Fruit fly (Drosophila melanogaster) whole organism, embryonic: ENCODE data around the gene CG42699.

Experiments
- B-H1 ChIP-seq: fragments of 200-800 bp; sonication (Bioruptor generic); IDR thresholded peaks from 3 replicates; pipeline ENCODE4 v1.3.6; 2022; ENCODE audit warnings: missing biosample characterization, missing genetic modification characterization
- CG10267 ChIP-seq: fragments of 200-800 bp; sonication (Bioruptor generic); optimal IDR thresholded peaks from 2 replicates; lab custom pipeline; 2018; ENCODE audit warnings: missing biosample characterization, mild to moderate bottlenecking, missing genetic modification characterization, moderate library complexity
- CG10321 ChIP-seq: fragments of 200-800 bp; sonication (Bioruptor generic); IDR thresholded peaks from 2 replicates; pipeline ENCODE4 v1.3.6; 2022; ENCODE audit warnings: missing biosample characterization, missing genetic modification characterization
- CG10654 ChIP-seq: fragments of 200-800 bp; sonication (Bioruptor generic); optimal IDR thresholded peaks from 2 replicates; lab custom pipeline; 2016; ENCODE audit warnings: missing biosample characterization, missing genetic modification characterization
- CG11723 ChIP-seq: fragments of 200-800 bp; sonication (Bioruptor generic); optimal IDR thresholded peaks from 2 replicates; lab custom pipeline; 2017; ENCODE audit warnings: missing biosample characterization, mild to moderate bottlenecking, missing genetic modification characterization
- CG14050 ChIP-seq: fragments of 200-800 bp; sonication (Bioruptor generic); IDR thresholded peaks from 3 replicates; pipeline ENCODE4 v1.3.6; 2022; ENCODE audit warnings: missing biosample characterization, missing genetic modification characterization
- CG15601 ChIP-seq: fragments of 200-800 bp; sonication (Bioruptor generic); optimal IDR thresholded peaks from 3 replicates; lab custom pipeline; 2019; ENCODE audit warnings: missing biosample characterization, mild to moderate bottlenecking, missing genetic modification characterization, moderate library complexity
- CG1603 ChIP-seq: fragments of 200-800 bp; sonication (Bioruptor generic); optimal IDR thresholded peaks from 2 replicates; lab custom pipeline; 2019; ENCODE audit warnings: missing biosample characterization, mild to moderate bottlenecking, missing genetic modification characterization, moderate library complexity
- CG17802 ChIP-seq: fragments of 200-800 bp; sonication (Bioruptor generic); optimal IDR thresholded peaks from 2 replicates; lab custom pipeline; 2018; ENCODE audit warnings: missing biosample characterization, mild to moderate bottlenecking, missing genetic modification characterization, moderate library complexity
- CG18476 ChIP-seq: fragments of 200-800 bp; sonication (Bioruptor generic); optimal IDR thresholded peaks from 2 replicates; lab custom pipeline; 2016; ENCODE audit warnings: missing biosample characterization, mild to moderate bottlenecking, missing genetic modification characterization
- CG2129 ChIP-seq: fragments of 200-800 bp; sonication (Bioruptor generic); IDR thresholded peaks from 2 replicates; pipeline ENCODE4 v1.3.6; 2022; ENCODE audit warnings: missing biosample characterization, missing genetic modification characterization; ENCODE audit not compliant: partially characterized antibody
- CG3065 ChIP-seq: fragments of 200-800 bp; sonication (Bioruptor generic); optimal IDR thresholded peaks from 2 replicates; lab custom pipeline; 2016; ENCODE audit warnings: missing biosample characterization, missing genetic modification characterization
- CG31441 ChIP-seq: fragments of 200-800 bp; sonication (Bioruptor generic); IDR thresholded peaks from 2 replicates; pipeline ENCODE4 v1.3.6; 2022; ENCODE audit warnings: missing biosample characterization, missing genetic modification characterization
- CG4820 ChIP-seq: fragments of 200-800 bp; sonication (Bioruptor generic); optimal IDR thresholded peaks from 3 replicates; lab custom pipeline; 2016; ENCODE audit warnings: missing biosample characterization, missing genetic modification characterization
- CG7372 ChIP-seq: fragments of 200-800 bp; sonication (Bioruptor generic); IDR thresholded peaks from 2 replicates; pipeline ENCODE4 v1.3.6; 2022; ENCODE audit warnings: missing biosample characterization, missing genetic modification characterization
- CG8290 ChIP-seq, 3 experiments: fragments of 200-800 bp; sonication (Bioruptor generic); optimal IDR thresholded peaks; 2 replicates each; lab custom pipeline; 2016 to 2019; ENCODE audit warnings: missing biosample characterization in 3 of 3, missing genetic modification characterization in 3 of 3, mild to moderate bottlenecking in 2 of 3, moderate library complexity in 1 of 3
- CG8388 ChIP-seq: fragments of 200-800 bp; sonication (Bioruptor generic); optimal IDR thresholded peaks from 2 replicates; lab custom pipeline; 2019; ENCODE audit warnings: missing biosample characterization, mild to moderate bottlenecking, missing genetic modification characterization, moderate library complexity
- CoRest ChIP-seq: fragments of 200-800 bp; sonication (Bioruptor generic); optimal IDR thresholded peaks from 3 replicates; lab custom pipeline; 2018; ENCODE audit warnings: missing biosample characterization, mild to moderate bottlenecking, missing genetic modification characterization, moderate library complexity
- Dip2 ChIP-seq: fragments of 200-800 bp; sonication (Bioruptor generic); IDR thresholded peaks from 2 replicates; pipeline ENCODE4 v1.3.6; 2022; ENCODE audit warnings: missing biosample characterization, missing genetic modification characterization
- Dref ChIP-seq: fragments of 200-800 bp; sonication (Bioruptor generic); IDR thresholded peaks from 2 replicates; pipeline ENCODE4 v1.3.6; 2022; ENCODE audit warnings: missing biosample characterization, missing genetic modification characterization
- ERR ChIP-seq: fragments of 200-800 bp; sonication (Bioruptor generic); optimal IDR thresholded peaks from 2 replicates; lab custom pipeline; 2016; ENCODE audit warnings: missing biosample characterization, missing genetic modification characterization
- Hr39 ChIP-seq: fragments of >200 bp; optimal IDR thresholded peaks from 2 replicates; lab custom pipeline; 2017
- NC2α ChIP-seq: fragments of 200-800 bp; sonication (Bioruptor generic); optimal IDR thresholded peaks from 2 replicates; lab custom pipeline; 2016; ENCODE audit warnings: missing biosample characterization, missing genetic modification characterization
- Rx ChIP-seq: fragments of 200-800 bp; sonication (Bioruptor generic); IDR thresholded peaks from 2 replicates; pipeline ENCODE4 v1.3.6; 2022; ENCODE audit warnings: missing biosample characterization, missing genetic modification characterization
- al ChIP-seq: fragments of 200-800 bp; sonication (Bioruptor generic); IDR thresholded peaks from 2 replicates; pipeline ENCODE4 v1.3.6; 2022; ENCODE audit warnings: missing biosample characterization, missing genetic modification characterization
- amos ChIP-seq: fragments of 200-800 bp; sonication (Bioruptor generic); IDR thresholded peaks from 2 replicates; pipeline ENCODE4 v1.3.6; 2022; ENCODE audit warnings: missing biosample characterization, missing genetic modification characterization; ENCODE audit not compliant: partially characterized antibody
- bab2 ChIP-seq: fragments of 200-800 bp; sonication (Bioruptor generic); optimal IDR thresholded peaks from 2 replicates; lab custom pipeline; 2016; ENCODE audit warnings: missing biosample characterization, missing genetic modification characterization
- bbx ChIP-seq: fragments of 200-800 bp; sonication (Bioruptor generic); IDR thresholded peaks from 2 replicates; pipeline ENCODE4 v1.3.6; 2022; ENCODE audit warnings: missing biosample characterization, missing genetic modification characterization; ENCODE audit not compliant: partially characterized antibody
- br ChIP-seq: fragments of >200 bp; optimal IDR thresholded peaks from 2 replicates; lab custom pipeline; 2017
- cad ChIP-seq: fragments of >200 bp; optimal IDR thresholded peaks from 2 replicates; lab custom pipeline; 2017; ENCODE audit warnings: missing biosample characterization, missing genetic modification characterization
- dimm ChIP-seq: fragments of 200-800 bp; sonication (Bioruptor generic); IDR thresholded peaks from 2 replicates; pipeline ENCODE4 v1.3.6; 2022; ENCODE audit warnings: missing biosample characterization, missing genetic modification characterization
- esg ChIP-seq: fragments of 200-800 bp; sonication (Bioruptor generic); conservative IDR thresholded peaks from 2 replicates; pipeline ENCODE4 v1.3.6; 2022; ENCODE audit warnings: missing biosample characterization, missing genetic modification characterization
- fd64A ChIP-seq: fragments of 200-800 bp; sonication (Bioruptor generic); optimal IDR thresholded peaks from 3 replicates; lab custom pipeline; 2018; ENCODE audit warnings: missing biosample characterization, mild to moderate bottlenecking, missing genetic modification characterization
- gfzf ChIP-seq: fragments of 200-800 bp; sonication (Bioruptor generic); optimal IDR thresholded peaks from 2 replicates; lab custom pipeline; 2016; ENCODE audit warnings: missing biosample characterization, mild to moderate bottlenecking, missing genetic modification characterization, moderate library complexity
- grn ChIP-seq: fragments of 200-800 bp; sonication (Bioruptor generic); optimal IDR thresholded peaks from 3 replicates; lab custom pipeline; 2017; ENCODE audit warnings: missing biosample characterization, missing genetic modification characterization
- gsb ChIP-seq: fragments of 200-800 bp; sonication (Bioruptor generic); IDR thresholded peaks from 2 replicates; pipeline ENCODE4 v1.3.6; 2022; ENCODE audit warnings: missing biosample characterization, missing genetic modification characterization
- jing ChIP-seq: fragments of 200-800 bp; sonication (Bioruptor generic); optimal IDR thresholded peaks from 2 replicates; lab custom pipeline; 2018; ENCODE audit warnings: missing biosample characterization, mild to moderate bottlenecking, missing genetic modification characterization
- lab ChIP-seq: fragments of 200-800 bp; sonication (Bioruptor generic); optimal IDR thresholded peaks from 3 replicates; lab custom pipeline; 2017; ENCODE audit warnings: missing biosample characterization, missing genetic modification characterization, mild to moderate bottlenecking, moderate library complexity, missing genetic modification reagents
- lbe ChIP-seq: fragments of 200-800 bp; sonication (Bioruptor generic); optimal IDR thresholded peaks from 2 replicates; lab custom pipeline; 2016; ENCODE audit warnings: missing biosample characterization, mild to moderate bottlenecking, missing genetic modification characterization
- nerfin-1 ChIP-seq: fragments of 200-800 bp; sonication (Bioruptor generic); optimal IDR thresholded peaks from 3 replicates; lab custom pipeline; 2019; ENCODE audit warnings: missing biosample characterization, mild to moderate bottlenecking, missing genetic modification characterization, moderate library complexity
- nmo ChIP-seq: fragments of 200-800 bp; sonication (Bioruptor generic); optimal IDR thresholded peaks from 2 replicates; lab custom pipeline; 2018; ENCODE audit warnings: missing biosample characterization, mild to moderate bottlenecking, missing genetic modification characterization, moderate library complexity
- nom ChIP-seq: fragments of 200-800 bp; sonication (Bioruptor generic); optimal IDR thresholded peaks from 2 replicates; lab custom pipeline; 2017; ENCODE audit warnings: missing biosample characterization, missing genetic modification characterization, mild to moderate bottlenecking, moderate library complexity, missing genetic modification reagents
- org-1 ChIP-seq: fragments of 200-800 bp; sonication (Bioruptor generic); optimal IDR thresholded peaks from 2 replicates; lab custom pipeline; 2017; ENCODE audit warnings: missing biosample characterization, missing genetic modification characterization
- phol ChIP-seq: fragments of 200-800 bp; sonication (Bioruptor generic); optimal IDR thresholded peaks from 3 replicates; lab custom pipeline; 2018; ENCODE audit warnings: missing biosample characterization, mild to moderate bottlenecking, missing genetic modification characterization, moderate library complexity
- schlank ChIP-seq: fragments of 200-800 bp; sonication (Bioruptor generic); optimal IDR thresholded peaks from 2 replicates; lab custom pipeline; 2018; ENCODE audit warnings: missing biosample characterization, mild to moderate bottlenecking, missing genetic modification characterization
- sens ChIP-seq: fragments of 200-800 bp; sonication (Bioruptor generic); peaks from one replicate; lab custom pipeline; 2016; ENCODE audit warnings: missing biosample characterization, missing genetic modification characterization
- tll ChIP-seq, 2 experiments: fragments of 200-800 bp in 1 of 2; fragments of >200 bp in 1 of 2; sonication (Bioruptor generic) in 1 of 2; optimal IDR thresholded peaks; 2 replicates each; lab custom pipeline; 2017 to 2019; ENCODE audit warnings: missing biosample characterization in 2 of 2, missing genetic modification characterization in 2 of 2, mild to moderate bottlenecking in 1 of 2, moderate library complexity in 1 of 2
- tx ChIP-seq: fragments of 200-800 bp; sonication (Bioruptor generic); optimal IDR thresholded peaks from 2 replicates; lab custom pipeline; 2016; ENCODE audit warnings: missing biosample characterization, missing genetic modification characterization

Gene CG42699

dm6 chrX:5746864-5747861 is 17.2 kb upstream of the CG42699 start, which contains the start of the genes IntS6 and Rtel1 (continued):
- TF ChIP-seq CoRest (tag; lab: Kevin White, UChicago) (peak; percentile 94), cad (no peak), jing (peak; percentile 78), lbe (peak; percentile 73), CG10267 (tag; lab: Kevin White, UChicago) (peak; percentile 78), Rx (GFP tag; lab: Robert Waterston, UW) (peak; percentile 83), B-H1 (GFP tag; lab: Robert Waterston, UW) (peak; percentile 76), nom (GFP tag; lab: Kevin White, UChicago) (peak; percentile 67), sens (GFP tag; lab: Kevin White, UChicago) (peak; percentile 98), Hr39 (lab: Kevin White, UChicago) (no peak), CG31441 (peak; percentile 87), CG3065 (GFP tag; lab: Kevin White, UChicago) (peak; percentile 64), Dip2 (GFP tag; lab: Robert Waterston, UW) (no peak), CG17802 (tag; lab: Kevin White, UChicago) (peak; percentile 57), schlank (tag; lab: Kevin White, UChicago) (peak; percentile 86), ERR (peak; percentile 80), NC2α (peak; percentile 65), CG15601 (tag; lab: Kevin White, UChicago) (peak; percentile 83), phol (peak; percentile 89), CG10321 (GFP tag; lab: Robert Waterston, UW) (peak; percentile 96), CG14050 (GFP tag; lab: Robert Waterston, UW) (peak; percentile 81), CG18476 (GFP tag; lab: Kevin White, UChicago) (peak; percentile 87), CG1603 (peak; percentile 91), CG8388 (peak; percentile 87), org-1 (GFP tag; lab: Kevin White, UChicago) (peak; percentile 71), bbx (GFP tag; lab: Robert Waterston, UW) (peak; percentile 42; the same call in 1 of the 2 replicates), CG11723 (GFP tag; lab: Kevin White, UChicago) (peak; percentile 74), CG2129 (GFP tag; lab: Robert Waterston, UW) (no peak), CG7372 (GFP tag; lab: Robert Waterston, UW) (peak; percentile 84), al (GFP tag; lab: Robert Waterston, UW) (peak; percentile 91), tll (GFP tag; optimal IDR thresholded peaks at IDR 0.05; lab: Kevin White, UChicago) (peak; percentile 1 to 14), gsb (GFP tag; lab: Robert Waterston, UW) (peak; percentile 75), br (no peak), nmo (GFP tag; lab: Kevin White, UChicago) (peak; percentile 90), esg (GFP tag; lab: Robert Waterston, UW) (peak; percentile 89), CG4820 (GFP tag; lab: Kevin White, UChicago) (peak; percentile 90), CG10654 (GFP tag; lab: Kevin White, UChicago) (peak; percentile 84), gfzf (peak; percentile 92), bab2 (GFP tag; lab: Kevin White, UChicago) (peak; percentile 93), amos (GFP tag; lab: Robert Waterston, UW) (peak; percentile 44; the same call in 1 of the 2 replicates), tx (GFP tag; lab: Kevin White, UChicago) (peak; percentile 91), fd64A (GFP tag; lab: Kevin White, UChicago) (peak; percentile 46), Dref (GFP tag; lab: Robert Waterston, UW) (peak; percentile 62), dimm (GFP tag; lab: Robert Waterston, UW) (peak; percentile 21; the same call in 1 of the 2 replicates), lab (GFP tag; lab: Kevin White, UChicago) (peak; percentile 89), nerfin-1 (tag; lab: Kevin White, UChicago) (peak; percentile 80), CG8290 (GFP tag; optimal IDR thresholded peaks at IDR 0.05; lab: Kevin White, UChicago) (peak; percentile 84), CG8290 (tag; optimal IDR thresholded peaks at IDR 0.05; lab: Kevin White, UChicago) (peak in 1 of 2 experiments; percentile 97), grn (GFP tag; lab: Kevin White, UChicago) (peak; percentile 77)
